Worm (Caenorhabditis elegans) whole organism, L1 larva: Measurements from ENCODE around the gene vab-19.
A peak's percentile ranks its signal among the peaks of the same experiment; 100 is the strongest.

ENCODE experiments used
- aha-1 ChIP-seq: fragments of 150-350 bp; optimal IDR thresholded peaks from 2 replicates; lab custom pipeline; 2014; ENCODE audit warnings: missing biosample characterization, missing genetic modification characterization
- aly-2 ChIP-seq: fragments of 150-350 bp; optimal IDR thresholded peaks from 2 replicates; lab custom pipeline; 2014; ENCODE audit warnings: missing biosample characterization, missing genetic modification characterization
- blmp-1 ChIP-seq: fragments of 150-350 bp; optimal IDR thresholded peaks from 2 replicates; lab custom pipeline; 2014; ENCODE audit warnings: missing biosample characterization, missing genetic modification characterization
- dpl-1 ChIP-seq, 3 experiments: fragments of 150-350 bp in 2 of 3; sonication (generic microtip) in 1 of 3; optimal IDR thresholded peaks; 2 replicates each; lab custom pipeline; 2014 to 2017; ENCODE audit warnings: missing biosample characterization in 3 of 3, missing genetic modification characterization in 3 of 3, missing genetic modification reagents in 3 of 3
- dsc-1 ChIP-seq: sonication (generic microtip); optimal IDR thresholded peaks from 2 replicates; lab custom pipeline; 2016; ENCODE audit warnings: mild to moderate bottlenecking, missing genetic modification characterization, missing compliant biosample characterization
- efl-1 ChIP-seq, 4 experiments: fragments of 150-350 bp; optimal IDR thresholded peaks in 3 of 4; peaks in 1 of 4; 1 replicate in 1 of 4; 2 replicates in 3 of 4; lab custom pipeline; 2014; ENCODE audit warnings: missing biosample characterization in 2 of 4, missing genetic modification characterization in 2 of 4, missing genetic modification reagents in 2 of 4
- elt-2 ChIP-seq: sonication (generic microtip); optimal IDR thresholded peaks from 2 replicates; lab custom pipeline; 2016; ENCODE audit warnings: missing genetic modification characterization, mild to moderate bottlenecking, inconsistent platforms, missing compliant biosample characterization, missing genetic modification reagents
- elt-3 ChIP-seq, 6 experiments: fragments of 150-350 bp in 1 of 6; sonication (generic microtip); optimal IDR thresholded peaks; 2 replicates each; lab custom pipeline; 2017 to 2018; ENCODE audit warnings: missing biosample characterization in 6 of 6, missing genetic modification characterization in 6 of 6, inconsistent platforms in 1 of 6
- fkh-4 ChIP-seq: sonication (generic microtip); optimal IDR thresholded peaks from 2 replicates; lab custom pipeline; 2016; ENCODE audit warnings: missing compliant biosample characterization, missing genetic modification characterization, borderline replicate concordance
- fos-1 ChIP-seq: fragments of 150-350 bp; optimal IDR thresholded peaks from 2 replicates; lab custom pipeline; 2014; ENCODE audit warnings: missing biosample characterization, missing genetic modification characterization
- hpl-2 ChIP-seq: fragments of 150-350 bp; optimal IDR thresholded peaks from 2 replicates; lab custom pipeline; 2014; ENCODE audit warnings: missing biosample characterization, missing genetic modification reagents, missing genetic modification characterization
- isw-1 ChIP-seq: fragments of 200-800 bp; sonication (Bioruptor generic); IDR thresholded peaks from 2 replicates; pipeline ENCODE4 v1.3.6; 2022; ENCODE audit warnings: missing genetic modification characterization, missing compliant biosample characterization
- lin-13 ChIP-seq: fragments of 150-350 bp; optimal IDR thresholded peaks from 2 replicates; lab custom pipeline; 2014; ENCODE audit warnings: missing biosample characterization, missing genetic modification reagents, missing genetic modification characterization
- lin-14 ChIP-seq: fragments of 200-800 bp; sonication (Bioruptor generic); optimal IDR thresholded peaks from 2 replicates; lab custom pipeline; 2018; ENCODE audit warnings: mild to moderate bottlenecking, missing genetic modification characterization, moderate library complexity, missing compliant biosample characterization
- lin-35 ChIP-seq, 2 experiments: fragments of 150-350 bp; optimal IDR thresholded peaks; 2 replicates each; lab custom pipeline; 2014; ENCODE audit warnings: missing biosample characterization in 2 of 2, missing genetic modification characterization in 2 of 2, missing genetic modification reagents in 2 of 2
- lin-39 ChIP-seq: fragments of 150-350 bp; optimal IDR thresholded peaks from 2 replicates; lab custom pipeline; 2014; ENCODE audit warnings: missing biosample characterization, missing genetic modification reagents, missing genetic modification characterization
- lsy-2 ChIP-seq, 2 experiments: fragments of 150-350 bp; optimal IDR thresholded peaks; 2 replicates each; lab custom pipeline; 2014; ENCODE audit warnings: missing biosample characterization in 2 of 2, missing genetic modification characterization in 2 of 2
- mdl-1 ChIP-seq, 2 experiments: fragments of 150-350 bp; optimal IDR thresholded peaks; 2 replicates each; lab custom pipeline; 2014 to 2017; ENCODE audit warnings: missing biosample characterization in 2 of 2, missing genetic modification characterization in 2 of 2, inconsistent platforms in 1 of 2
- mep-1 ChIP-seq: fragments of 150-350 bp; optimal IDR thresholded peaks from 2 replicates; lab custom pipeline; 2014; ENCODE audit warnings: missing biosample characterization, missing genetic modification characterization
- nhr-19 ChIP-seq: fragments of 200-800 bp; sonication (Bioruptor generic); conservative IDR thresholded peaks from 2 replicates; pipeline ENCODE4 v1.3.6; 2022; ENCODE audit warnings: missing genetic modification characterization, missing compliant biosample characterization
- nhr-20 ChIP-seq: sonication (generic microtip); optimal IDR thresholded peaks from 2 replicates; lab custom pipeline; 2016; ENCODE audit warnings: mild to moderate bottlenecking, missing genetic modification characterization, missing compliant biosample characterization
- nhr-71 ChIP-seq: sonication (generic microtip); optimal IDR thresholded peaks from 2 replicates; lab custom pipeline; 2016; ENCODE audit warnings: mild to moderate bottlenecking, missing genetic modification characterization, moderate library complexity, missing compliant biosample characterization
- nhr-76 ChIP-seq: sonication (generic microtip); optimal IDR thresholded peaks from 2 replicates; lab custom pipeline; 2017; ENCODE audit warnings: missing biosample characterization, missing genetic modification characterization
- nhr-85 ChIP-seq: sonication (generic microtip); peaks from one replicate; lab custom pipeline; 2016; ENCODE audit warnings: missing genetic modification characterization, inconsistent platforms, missing compliant biosample characterization
- nhr-90 ChIP-seq: sonication (generic microtip); optimal IDR thresholded peaks from 2 replicates; lab custom pipeline; 2016; ENCODE audit warnings: mild to moderate bottlenecking, missing genetic modification characterization, missing compliant biosample characterization; ENCODE audit not compliant: poor library complexity
- pqm-1 ChIP-seq: sonication (generic microtip); optimal IDR thresholded peaks from 3 replicates; lab custom pipeline; 2017; ENCODE audit warnings: missing biosample characterization, missing genetic modification characterization
- rnt-1 ChIP-seq: sonication (generic microtip); optimal IDR thresholded peaks from 2 replicates; lab custom pipeline; 2016; ENCODE audit warnings: mild to moderate bottlenecking, missing genetic modification characterization, moderate library complexity, missing compliant biosample characterization
- snu-23 ChIP-seq: sonication (generic microtip); optimal IDR thresholded peaks from 2 replicates; lab custom pipeline; 2016; ENCODE audit warnings: missing genetic modification characterization, missing compliant biosample characterization
- swsn-7 ChIP-seq: sonication (generic microtip); optimal IDR thresholded peaks from 2 replicates; lab custom pipeline; 2016; ENCODE audit warnings: missing genetic modification characterization, missing compliant biosample characterization
- tbx-2 ChIP-seq: sonication (generic microtip); optimal IDR thresholded peaks from 2 replicates; lab custom pipeline; 2016; ENCODE audit warnings: missing genetic modification characterization, missing compliant biosample characterization
- vab-15 ChIP-seq: sonication (generic microtip); optimal IDR thresholded peaks from 2 replicates; lab custom pipeline; 2017; ENCODE audit warnings: missing genotype, mild to moderate bottlenecking, missing genetic modification characterization, missing compliant biosample characterization
- ztf-11 ChIP-seq, 2 experiments: sonication (generic microtip); optimal IDR thresholded peaks; 2 replicates each; lab custom pipeline; 2016 to 2017; ENCODE audit warnings: missing genetic modification characterization in 2 of 2, missing biosample characterization in 1 of 2, missing compliant biosample characterization in 1 of 2

The vab-19 gene

DNA sequence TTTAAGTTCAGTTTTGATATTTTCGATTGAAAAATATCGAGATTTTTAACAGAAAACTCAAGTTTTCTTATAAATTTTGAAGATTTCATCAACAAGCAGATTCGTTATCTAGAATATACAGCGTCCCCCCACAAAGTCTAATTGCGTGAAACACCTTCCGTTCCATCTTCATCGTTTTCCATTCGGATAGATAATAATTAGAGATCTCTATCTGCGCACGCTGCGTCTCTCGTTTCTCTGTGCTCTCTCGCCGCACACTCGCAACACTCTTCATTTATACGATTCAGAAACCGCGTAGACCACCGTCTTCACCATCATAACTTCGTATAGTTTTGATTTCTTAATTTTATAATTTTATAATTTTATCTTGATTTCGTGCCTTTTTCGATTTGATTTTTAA lies 6.3 kb upstream of the vab-19 start:
- TF ChIP-seq nhr-90 (tag; lab: Kevin White, UChicago) (peak; percentile 11), rnt-1 (tag; lab: Kevin White, UChicago) (peak; percentile 42), blmp-1 (tag; lab: Kevin White, UChicago) (peak; percentile 67), lin-13 (no peak), lin-14 (peak; percentile 68), lin-39 (tag; lab: Kevin White, UChicago) (no peak), elt-3 (tag; optimal IDR thresholded peaks at IDR 0.05; lab: Kevin White, UChicago) (peak in 1 of 6 experiments; percentile 25)

ce11 chrII:2438180-2438579 lies 4.9 kb upstream of the vab-19 start:
- TF ChIP-seq ztf-11 (tag; optimal IDR thresholded peaks at IDR 0.05; lab: Kevin White, UChicago) = no peak
- peak; percentile 62 for TF ChIP-seq elt-2 (tag; lab: Kevin White, UChicago)

ce11 chrII:2438944-2439343 lies 4.1 kb upstream of the vab-19 start:
- peak; percentile 91 for TF ChIP-seq dsc-1 (tag; lab: Kevin White, UChicago)
- TF ChIP-seq fkh-4 (tag; lab: Kevin White, UChicago) = peak; percentile 74
- no peak for TF ChIP-seq isw-1 (GFP tag; lab: Robert Waterston, UW)
- TF ChIP-seq efl-1 (optimal IDR thresholded peaks at IDR 0.05; lab: Kevin White, UChicago) = no peak
- peak in 1 of 2 experiments; percentile 9 for TF ChIP-seq efl-1 (GFP tag; optimal IDR thresholded peaks at IDR 0.05 in 1 of 2; lab: Kevin White, UChicago)

- TF ChIP-seq mdl-1 (tag; optimal IDR thresholded peaks at IDR 0.05; lab: Kevin White, UChicago) = no peak
- TF ChIP-seq fos-1 (tag; lab: Kevin White, UChicago) = no peak
- no peak for TF ChIP-seq hpl-2
Observed at ce11 chrII:2440312-2440711, 2.8 kb upstream of the vab-19 start.

DNA sequence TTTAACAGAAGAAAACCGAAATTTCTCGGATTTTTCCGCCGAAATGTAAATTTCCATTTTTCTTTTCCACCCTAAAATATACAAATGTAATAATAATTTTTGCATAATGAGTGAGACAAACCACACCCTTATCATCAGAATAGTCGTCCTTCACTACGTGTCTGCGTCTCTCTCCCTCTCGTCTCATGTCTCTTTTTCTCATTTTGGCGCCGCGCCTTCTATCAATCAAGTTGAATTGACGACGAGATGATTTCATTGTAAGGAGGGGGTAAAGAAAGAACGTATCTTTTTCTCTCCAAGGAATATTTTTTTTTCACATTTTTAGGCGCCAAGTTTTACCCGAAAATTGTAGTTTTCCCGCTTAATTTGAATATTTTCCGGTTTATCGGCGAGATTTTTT lies 836 bp upstream of the vab-19 start:
- TF ChIP-seq vab-15 (tag; lab: Kevin White, UChicago) (no peak), elt-3 (tag; optimal IDR thresholded peaks at IDR 0.05; lab: Kevin White, UChicago) (peak in 1 of 6 experiments; percentile 34), nhr-19 (GFP tag; lab: Robert Waterston, UW) (0 out of 2 replicates have a peak, but pooled peaks have one; percentile 3), nhr-20 (peak; percentile 54), tbx-2 (tag; lab: Kevin White, UChicago) (peak; percentile 19), efl-1 (optimal IDR thresholded peaks at IDR 0.05; lab: Kevin White, UChicago) (peak in 1 of 2 experiments; percentile 20), efl-1 (GFP tag; optimal IDR thresholded peaks at IDR 0.05 in 1 of 2; lab: Kevin White, UChicago) (peak in 1 of 2 experiments; percentile 92), aly-2 (no peak), lin-35 (GFP tag; optimal IDR thresholded peaks at IDR 0.05; lab: Kevin White, UChicago) (peak in 1 of 2 experiments; percentile 53), swsn-7 (tag; lab: Kevin White, UChicago) (no peak), lin-14 (peak; percentile 70), snu-23 (GFP tag; lab: Kevin White, UChicago) (peak; percentile 40), blmp-1 (tag; lab: Kevin White, UChicago) (peak; percentile 75), nhr-85 (tag; lab: Kevin White, UChicago) (peak; percentile 81), lin-39 (tag; lab: Kevin White, UChicago) (no peak), nhr-76 (tag; lab: Kevin White, UChicago) (no peak), mdl-1 (tag; optimal IDR thresholded peaks at IDR 0.05; lab: Kevin White, UChicago) (peak in 1 of 2 experiments; percentile 8), mep-1 (tag; lab: Kevin White, UChicago) (peak; percentile 47), lsy-2 (tag; optimal IDR thresholded peaks at IDR 0.05; lab: Kevin White, UChicago) (peak in 1 of 2 experiments; percentile 15), elt-2 (tag; lab: Kevin White, UChicago) (peak; percentile 12), dpl-1 (GFP tag; optimal IDR thresholded peaks at IDR 0.05; lab: Kevin White, UChicago) (peak in 2 of 3 experiments; percentile 20 to 21), fos-1 (tag; lab: Kevin White, UChicago) (peak; percentile 20), nhr-71 (peak; percentile 37)

DNA sequence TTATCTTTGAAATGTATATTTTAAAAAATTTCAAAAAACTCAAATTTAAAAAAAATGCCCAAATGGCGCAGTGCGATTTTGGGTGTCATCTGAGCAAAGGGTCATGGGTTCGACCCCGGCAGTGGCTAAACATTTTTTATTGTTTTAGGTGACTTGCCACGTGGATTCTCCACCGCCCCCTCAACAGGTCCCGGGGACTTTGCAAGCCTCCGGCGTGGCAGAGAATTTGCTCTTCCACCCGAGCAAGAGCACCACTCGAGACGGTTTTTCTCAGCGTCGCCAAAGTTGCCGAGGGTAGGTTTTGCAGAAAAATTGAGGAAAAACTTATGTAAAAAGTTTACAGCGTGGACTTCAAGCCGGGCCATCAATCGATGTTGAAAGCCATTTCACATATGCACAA lies 2.1 kb downstream of the vab-19 start:
- TF ChIP-seq nhr-76 (tag; lab: Kevin White, UChicago) (no peak), aha-1 (tag; lab: Kevin White, UChicago) (no peak), pqm-1 (no peak), efl-1 (optimal IDR thresholded peaks at IDR 0.05; lab: Kevin White, UChicago) (no peak), efl-1 (GFP tag; optimal IDR thresholded peaks at IDR 0.05 in 1 of 2; lab: Kevin White, UChicago) (peak in 1 of 2 experiments; percentile 7)
